Worm (Caenorhabditis elegans): ENCODE data around the gene fbxc-39.

- no peak for TF ChIP-seq ama-1 (optimal IDR thresholded peaks at IDR 0.05)
- no peak for TF ChIP-seq ZK546.5 (tag; optimal IDR thresholded peaks at IDR 0.05)
- TF ChIP-seq sma-9 (GFP tag; optimal IDR thresholded peaks at IDR 0.05), result no peak
- no peak for TF ChIP-seq sma-9 (tag; optimal IDR thresholded peaks at IDR 0.05)
- no peak for TF ChIP-seq ztf-11 (tag; optimal IDR thresholded peaks at IDR 0.05)
Measured at ce11 chrII:982842-983241, 5.7 kb upstream of the fbxc-39 start, which contains the start of gene srh-274.
